Worm (Caenorhabditis elegans) whole organism, L1 larva: ENCODE results near the gene Y71H2AM.1.

Experiments
- ama-1 ChIP-seq: fragments of 150-350 bp; optimal IDR thresholded peaks from 2 replicates; lab custom pipeline; 2014
- ceh-82 ChIP-seq, 3 experiments: fragments of 150-350 bp in 1 of 3; sonication (generic microtip) in 2 of 3; optimal IDR thresholded peaks; 2 replicates each; lab custom pipeline; 2014 to 2017; ENCODE audit warnings: missing biosample characterization in 3 of 3, missing genetic modification characterization in 3 of 3
- elt-2 ChIP-seq: sonication (generic microtip); optimal IDR thresholded peaks from 2 replicates; lab custom pipeline; 2016; ENCODE audit warnings: missing genetic modification characterization, mild to moderate bottlenecking, inconsistent platforms, missing compliant biosample characterization, missing genetic modification reagents
- elt-3 ChIP-seq, 6 experiments: fragments of 150-350 bp in 1 of 6; sonication (generic microtip); optimal IDR thresholded peaks; 2 replicates each; lab custom pipeline; 2017 to 2018; ENCODE audit warnings: missing biosample characterization in 6 of 6, missing genetic modification characterization in 6 of 6, inconsistent platforms in 1 of 6
- isw-1 ChIP-seq: fragments of 200-800 bp; sonication (Bioruptor generic); IDR thresholded peaks from 2 replicates; pipeline ENCODE4 v1.3.6; 2022; ENCODE audit warnings: missing genetic modification characterization, missing compliant biosample characterization
- lin-15B ChIP-seq: fragments of 150-350 bp; sonication (generic microtip); optimal IDR thresholded peaks from 3 replicates; lab custom pipeline; 2014; ENCODE audit warnings: missing biosample characterization, missing genetic modification characterization
- mab-9 ChIP-seq: fragments of 200-800 bp; sonication (Bioruptor generic); IDR thresholded peaks from 2 replicates; pipeline ENCODE4 v1.3.6; 2022; ENCODE audit warnings: missing genetic modification reagents, missing genetic modification characterization, missing compliant biosample characterization
- nhr-237 ChIP-seq: fragments of 150-350 bp; optimal IDR thresholded peaks from 2 replicates; lab custom pipeline; 2014; ENCODE audit warnings: missing biosample characterization, missing genetic modification characterization
- snpc-4 ChIP-seq: fragments of 150-350 bp; optimal IDR thresholded peaks from 2 replicates; lab custom pipeline; 2014; ENCODE audit warnings: missing biosample characterization, missing genetic modification characterization
- snu-23 ChIP-seq: sonication (generic microtip); optimal IDR thresholded peaks from 2 replicates; lab custom pipeline; 2016; ENCODE audit warnings: missing genetic modification characterization, missing compliant biosample characterization
- sup-37 ChIP-seq: fragments of 200-800 bp; sonication (Bioruptor generic); optimal IDR thresholded peaks from 2 replicates; lab custom pipeline; 2018; ENCODE audit warnings: mild to moderate bottlenecking, missing genetic modification characterization, missing compliant biosample characterization
- unc-62 ChIP-seq: fragments of 150-350 bp; optimal IDR thresholded peaks from 2 replicates; lab custom pipeline; 2014; ENCODE audit warnings: missing biosample characterization, missing genetic modification reagents, missing genetic modification characterization

DNA sequence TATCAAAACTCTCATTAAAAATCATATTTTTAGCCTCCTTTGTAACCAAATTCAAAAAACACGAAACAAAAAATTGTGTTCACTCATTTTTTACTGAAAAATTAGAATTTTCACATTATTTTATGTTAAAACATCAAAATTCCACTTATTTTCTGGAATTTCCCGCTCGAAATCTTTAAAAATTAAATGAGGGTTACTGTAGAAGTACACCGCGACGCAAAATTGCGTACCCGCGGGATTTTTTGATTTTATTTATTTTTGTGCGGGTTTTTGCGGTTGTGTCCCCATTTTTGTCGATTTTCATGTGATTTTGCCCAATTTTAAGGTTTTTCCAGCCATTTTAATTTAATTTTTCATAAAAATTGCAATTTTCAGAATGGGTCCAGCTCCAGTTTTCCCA lies 31.5 kb downstream of the Y71H2AM.1 start:
- no peak for TF ChIP-seq unc-62
- no peak for TF ChIP-seq ceh-82 (tag; optimal IDR thresholded peaks at IDR 0.05; lab: Kevin White, UChicago)
- TF ChIP-seq mab-9 (GFP tag; lab: Robert Waterston, UW) = no peak
- TF ChIP-seq ama-1 (lab: Kevin White, UChicago) = no peak
- no peak for TF ChIP-seq sup-37
- TF ChIP-seq nhr-237 (tag; lab: Kevin White, UChicago) = no peak
- no peak for TF ChIP-seq snu-23
- no peak for TF ChIP-seq lin-15B (tag; lab: Kevin White, UChicago)
- TF ChIP-seq elt-2 (tag; lab: Kevin White, UChicago) = no peak
- TF ChIP-seq isw-1 (GFP tag; lab: Robert Waterston, UW) = no peak
- no peak for TF ChIP-seq elt-3 (tag; optimal IDR thresholded peaks at IDR 0.05; lab: Kevin White, UChicago)
- TF ChIP-seq snpc-4 = no peak
